Worm (Caenorhabditis elegans): Measurements from ENCODE around the gene K09E2.1.
"Not testable (repeated sequence)": the region's sequence is repeated elsewhere in the genome, so short reads cannot be mapped to it uniquely, and the experiment has no call there.

The K09E2.1 gene

ce11 chrX:8727306-8727705, 45.6 kb downstream of the K09E2.1 start, which contains the start of gene EGAP4.1:
Gene EGAP4.1 (minus strand): TSS chrX:8727406.
- TF ChIP-seq nhr-11 (tag; optimal IDR thresholded peaks at IDR 0.05): peak; percentile 28
- TF ChIP-seq ceh-32 (tag; optimal IDR thresholded peaks at IDR 0.05; ENCODE audit: poor library complexity): no peak
- no peak for TF ChIP-seq Y75B8A.6 (GFP tag; IDR thresholded peaks at IDR 0.05)
- no peak for TF ChIP-seq lir-3 (tag; optimal IDR thresholded peaks at IDR 0.05)

ce11 chrX:8731822-8732221, 50.1 kb downstream of the K09E2.1 start, which contains the start of gene M02D8.6:
Gene M02D8.6 (minus strand): TSS chrX:8731922.
- TF ChIP-seq set-16 (GFP tag; IDR thresholded peaks at IDR 0.05); F26F4.8 (GFP tag; conservative IDR thresholded peaks at IDR 0.05); ZK337.2 (GFP tag; IDR thresholded peaks at IDR 0.05): not testable (repeated sequence)
